Worm (Caenorhabditis elegans) whole organism, mixed stage, embryonic: ENCODE results near the gene F18E3.10.

ENCODE experiments used
- elt-1 ChIP-seq: sonication (generic microtip); optimal IDR thresholded peaks from 2 replicates; lab custom pipeline; 2017; ENCODE audit warnings: missing genetic modification characterization, mild to moderate bottlenecking, missing compliant biosample characterization, antibody characterized with exemption, moderate library complexity, borderline replicate concordance; ENCODE audit not compliant: insufficient read depth
- elt-3 ChIP-seq: fragments of 150-350 bp; optimal IDR thresholded peaks from 2 replicates; lab custom pipeline; 2014; ENCODE audit warnings: missing biosample characterization, missing genetic modification characterization
- ham-2 ChIP-seq: fragments of 200-800 bp; sonication (Bioruptor generic); optimal IDR thresholded peaks from 2 replicates; lab custom pipeline; 2018; ENCODE audit warnings: mild to moderate bottlenecking, missing genetic modification characterization, missing compliant biosample characterization
- lin-13 ChIP-seq: fragments of 150-350 bp; optimal IDR thresholded peaks from 2 replicates; lab custom pipeline; 2014; ENCODE audit warnings: missing biosample characterization, missing genetic modification characterization
- lsy-2 ChIP-seq: fragments of 150-350 bp; optimal IDR thresholded peaks from 2 replicates; lab custom pipeline; 2014; ENCODE audit warnings: missing biosample characterization, missing genetic modification characterization
- nhr-12 ChIP-seq: fragments of 150-350 bp; optimal IDR thresholded peaks from 2 replicates; lab custom pipeline; 2014; ENCODE audit warnings: missing biosample characterization, missing genetic modification characterization
- nhr-237 ChIP-seq: fragments of 150-350 bp; optimal IDR thresholded peaks from 2 replicates; lab custom pipeline; 2014; ENCODE audit warnings: missing biosample characterization, missing genetic modification characterization
- snpc-4 ChIP-seq: fragments of 150-350 bp; optimal IDR thresholded peaks from 2 replicates; lab custom pipeline; 2014; ENCODE audit warnings: missing biosample characterization, missing genetic modification characterization
- unc-39 ChIP-seq: fragments of 150-350 bp; optimal IDR thresholded peaks from 2 replicates; lab custom pipeline; 2014; ENCODE audit warnings: missing biosample characterization, missing genetic modification characterization
- unc-62 ChIP-seq: fragments of 150-350 bp; optimal IDR thresholded peaks from 2 replicates; lab custom pipeline; 2014; ENCODE audit warnings: missing biosample characterization, missing genetic modification reagents, missing genetic modification characterization
- ztf-11 ChIP-seq: fragments of 150-350 bp; optimal IDR thresholded peaks from 2 replicates; lab custom pipeline; 2014; ENCODE audit warnings: missing biosample characterization, missing genetic modification characterization

DNA sequence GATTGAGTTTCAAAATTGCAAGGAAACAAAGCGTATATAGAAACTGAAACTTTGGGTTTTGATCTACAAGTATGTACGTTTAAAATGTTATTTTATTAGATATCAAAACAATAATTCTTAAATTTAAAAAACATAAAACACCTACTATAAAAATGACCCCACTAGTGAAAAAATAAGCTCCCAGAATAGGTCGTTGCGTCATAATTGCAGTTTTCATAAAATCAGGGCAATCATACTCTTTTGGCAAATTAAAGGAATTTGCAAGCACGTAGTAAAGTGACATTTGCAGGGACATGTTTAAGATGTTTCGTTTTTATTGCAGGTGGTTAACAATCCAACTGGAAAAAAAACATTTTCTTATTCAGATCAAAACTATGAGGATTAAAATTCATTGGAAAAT lies 15.7 kb downstream of the F18E3.10 start, which contains the start of gene srt-6:
- TF ChIP-seq unc-62 (GFP tag; lab: Kevin White, UChicago) (no peak), unc-39 (tag; lab: Kevin White, UChicago) (no peak), ztf-11 (tag; lab: Kevin White, UChicago) (no peak), snpc-4 (tag; lab: Kevin White, UChicago) (no peak), lsy-2 (tag; lab: Kevin White, UChicago) (no peak), nhr-12 (tag; lab: Kevin White, UChicago) (no peak), elt-3 (tag; lab: Kevin White, UChicago) (no peak), nhr-237 (tag; lab: Kevin White, UChicago) (no peak), elt-1 (tag; lab: Kevin White, UChicago) (no peak), ham-2 (GFP tag; lab: Kevin White, UChicago) (no peak), lin-13 (no peak)
